Worm (Caenorhabditis elegans) whole organism, dauer: Measurements from ENCODE around the gene C26B2.8.

Experiments used
- unc-62 ChIP-seq: sonication (generic microtip); optimal IDR thresholded peaks from 2 replicates; lab custom pipeline; 2017; ENCODE audit warnings: missing biosample characterization, missing genetic modification reagents, missing genetic modification characterization

C26B2.8 gene

ce11 chrIV:8013849-8014248 lies at the start of gene C26B2.8:
Gene C26B2.8 (plus strand): TSS chrIV:8014149.
- no peak for TF ChIP-seq unc-62 (GFP tag; lab: Kevin White, UChicago)

ce11 chrIV:7967006-7967405 lies 46.9 kb upstream of the C26B2.8 start, which contains the start of gene F57H12.5:
Gene F57H12.5 (plus strand): TSS chrIV:7967306.
- no peak for TF ChIP-seq unc-62 (GFP tag; lab: Kevin White, UChicago)

ce11 chrIV:7976210-7976609 lies 37.7 kb upstream of the C26B2.8 start, which contains the start of gene F57H12.6:
Gene F57H12.6 (minus strand): TSS chrIV:7976310.
- no peak for TF ChIP-seq unc-62 (GFP tag; lab: Kevin White, UChicago)

- TF ChIP-seq unc-62 (GFP tag; lab: Kevin White, UChicago): no peak
Observed at ce11 chrIV:7977452-7977940, 36.5 kb upstream of the C26B2.8 start, which contains the start of gene ora-1. Gene ora-1 (plus strand): TSS chrIV:7977890.

- no peak for TF ChIP-seq unc-62 (GFP tag; lab: Kevin White, UChicago)
Observed at ce11 chrIV:7979588-7979987, 34.4 kb upstream of the C26B2.8 start, which contains the start of gene unc-24. Gene unc-24 (plus strand): TSS chrIV:7979870.

- no peak for TF ChIP-seq unc-62 (GFP tag; lab: Kevin White, UChicago)
Observed at ce11 chrIV:7982024-7982576, 31.8 kb upstream of the C26B2.8 start, which contains the start of gene arf-5. Gene arf-5 (plus strand): TSS chrIV:7982526.

ce11 chrIV:7983021-7983420 lies 30.9 kb upstream of the C26B2.8 start:
- TF ChIP-seq unc-62 (GFP tag; lab: Kevin White, UChicago): no peak

ce11 chrIV:7983728-7984346 lies 30.1 kb upstream of the C26B2.8 start:
- TF ChIP-seq unc-62 (GFP tag; lab: Kevin White, UChicago): no peak

ce11 chrIV:7985737-7986136 lies 28.2 kb upstream of the C26B2.8 start:
- no peak for TF ChIP-seq unc-62 (GFP tag; lab: Kevin White, UChicago)

ce11 chrIV:7987083-7987482 lies 26.9 kb upstream of the C26B2.8 start, which contains the start of gene mec-17:
Gene mec-17 (minus strand): TSS chrIV:7987183.
- no peak for TF ChIP-seq unc-62 (GFP tag; lab: Kevin White, UChicago)

- TF ChIP-seq unc-62 (GFP tag; lab: Kevin White, UChicago): no peak
Observed at ce11 chrIV:7988385-7988784, 25.6 kb upstream of the C26B2.8 start, which contains the start of gene col-115. Gene col-115 (plus strand): TSS chrIV:7988685.

ce11 chrIV:7994715-7995114 lies 19.2 kb upstream of the C26B2.8 start:
- no peak for TF ChIP-seq unc-62 (GFP tag; lab: Kevin White, UChicago)

ce11 chrIV:8000763-8001162 lies 13.2 kb upstream of the C26B2.8 start:
- TF ChIP-seq unc-62 (GFP tag; lab: Kevin White, UChicago): no peak

ce11 chrIV:8004019-8004418 lies 9.9 kb upstream of the C26B2.8 start, which contains the start of gene rig-4:
Gene rig-4 (minus strand): TSS chrIV:8004119.
- no peak for TF ChIP-seq unc-62 (GFP tag; lab: Kevin White, UChicago)

ce11 chrIV:8005376-8005775 lies 8.6 kb upstream of the C26B2.8 start:
- TF ChIP-seq unc-62 (GFP tag; lab: Kevin White, UChicago): no peak

ce11 chrIV:8006161-8006560 lies 7.8 kb upstream of the C26B2.8 start:
- no peak for TF ChIP-seq unc-62 (GFP tag; lab: Kevin White, UChicago)
